Worm (Caenorhabditis elegans): ENCODE results near the gene F13A7.11.

F13A7.11 gene

ce11 chrV:16420696-16421095 is 25.6 kb upstream of the F13A7.11 start, which contains the start of gene srw-48:
Gene srw-48, plus strand, starts transcription at chrV:16420996.
- no peak for TF ChIP-seq pag-3 (tag; optimal IDR thresholded peaks at IDR 0.05; ENCODE audit: borderline replicate concordance, insufficient read depth)
- no peak for TF ChIP-seq egl-13 (tag; optimal IDR thresholded peaks at IDR 0.05)
- no peak for TF ChIP-seq egl-27 (tag; optimal IDR thresholded peaks at IDR 0.05)
- no peak for TF ChIP-seq nhr-19 (GFP tag; conservative IDR thresholded peaks at IDR 0.05)
- TF ChIP-seq efl-1 (optimal IDR thresholded peaks at IDR 0.05): no peak
- no peak for TF ChIP-seq efl-1 (GFP tag; optimal IDR thresholded peaks at IDR 0.05 in 1 of 2)

ce11 chrV:16419769-16420168 is 24.7 kb upstream of the F13A7.11 start, which contains the start of gene F26D2.16:
Gene F26D2.16, minus strand, starts transcription at chrV:16419869.
- TF ChIP-seq nhr-47 (tag; optimal IDR thresholded peaks at IDR 0.05): no peak
- TF ChIP-seq ces-1 (GFP tag; optimal IDR thresholded peaks at IDR 0.05): no peak
- TF ChIP-seq nhr-90 (tag; optimal IDR thresholded peaks at IDR 0.05; ENCODE audit: poor library complexity): no peak
- no peak for TF ChIP-seq ceh-63 (GFP tag; optimal IDR thresholded peaks at IDR 0.05)
- no peak for TF ChIP-seq unc-130 (tag; optimal IDR thresholded peaks at IDR 0.05)
- TF ChIP-seq aha-1 (tag; optimal IDR thresholded peaks at IDR 0.05): no peak
- TF ChIP-seq lin-14 (GFP tag; optimal IDR thresholded peaks at IDR 0.05): no peak
- no peak for TF ChIP-seq sup-37 (GFP tag; optimal IDR thresholded peaks at IDR 0.05)
- TF ChIP-seq C34B4.2 (tag; optimal IDR thresholded peaks at IDR 0.05): no peak
- no peak for TF ChIP-seq nhr-85 (tag)
- no peak for TF ChIP-seq lin-15B (tag; optimal IDR thresholded peaks at IDR 0.05)
- no peak for TF ChIP-seq nhr-28 (tag; optimal IDR thresholded peaks at IDR 0.05)
- TF ChIP-seq unc-98 (GFP tag; IDR thresholded peaks at IDR 0.05): no peak
- TF ChIP-seq lir-3 (tag; optimal IDR thresholded peaks at IDR 0.05; ENCODE audit: poor library complexity): no peak

ce11 chrV:16417014-16417413 is 21.9 kb upstream of the F13A7.11 start, which contains the start of gene str-55:
Gene str-55, minus strand, starts transcription at chrV:16417114.
- TF ChIP-seq nhr-71 (tag; optimal IDR thresholded peaks at IDR 0.05): no peak
- TF ChIP-seq rnt-1 (tag; optimal IDR thresholded peaks at IDR 0.05): no peak
- TF ChIP-seq blmp-1 (tag; optimal IDR thresholded peaks at IDR 0.05): no peak
- no peak for TF ChIP-seq pqm-1 (tag; optimal IDR thresholded peaks at IDR 0.05)
- no peak for TF ChIP-seq jun-1 (tag; optimal IDR thresholded peaks at IDR 0.05)
- no peak for TF ChIP-seq ets-5 (GFP tag; IDR thresholded peaks at IDR 0.05)
- no peak for TF ChIP-seq unc-30 (tag; optimal IDR thresholded peaks at IDR 0.05)
- no peak for TF ChIP-seq zag-1 (tag; optimal IDR thresholded peaks at IDR 0.05)

- TF ChIP-seq fkh-10 (GFP tag; optimal IDR thresholded peaks at IDR 0.05) (no peak), ztf-4 (tag; optimal IDR thresholded peaks at IDR 0.05) (no peak), ceh-88 (GFP tag; IDR thresholded peaks at IDR 0.05) (no peak), lir-3 (tag; optimal IDR thresholded peaks at IDR 0.05; ENCODE audit: poor library complexity) (no peak), C16A3.4 (tag; optimal IDR thresholded peaks at IDR 0.05) (no peak), efl-3 (GFP tag; optimal IDR thresholded peaks at IDR 0.05) (no peak), lin-13 (GFP tag; optimal IDR thresholded peaks at IDR 0.05) (no peak), nhr-237 (tag; optimal IDR thresholded peaks at IDR 0.05) (no peak), snu-23 (GFP tag; optimal IDR thresholded peaks at IDR 0.05) (no peak)
Measured at ce11 chrV:16410521-16410920, 15.4 kb upstream of the F13A7.11 start, which contains the start of gene srh-145. Gene srh-145, plus strand, starts transcription at chrV:16410713.

- TF ChIP-seq ceh-88 (GFP tag; IDR thresholded peaks at IDR 0.05) (no peak), unc-86 (tag; optimal IDR thresholded peaks at IDR 0.05) (no peak), lsy-2 (tag; optimal IDR thresholded peaks at IDR 0.05) (no peak), vab-15 (tag; optimal IDR thresholded peaks at IDR 0.05) (no peak), lin-15B (tag; optimal IDR thresholded peaks at IDR 0.05) (no peak), C04F5.9 (tag; optimal IDR thresholded peaks at IDR 0.05) (no peak), xbp-1 (tag; optimal IDR thresholded peaks at IDR 0.05) (no peak), snpc-4 (tag; optimal IDR thresholded peaks at IDR 0.05) (no peak), C16A3.4 (tag; optimal IDR thresholded peaks at IDR 0.05) (no peak), egl-27 (tag; optimal IDR thresholded peaks at IDR 0.05) (no peak), jun-1 (tag; optimal IDR thresholded peaks at IDR 0.05) (no peak), lin-14 (GFP tag; optimal IDR thresholded peaks at IDR 0.05) (no peak), hpl-2 (GFP tag; optimal IDR thresholded peaks at IDR 0.05) (no peak), Y116A8C.19 (tag; optimal IDR thresholded peaks at IDR 0.05; ENCODE audit: borderline replicate concordance) (no peak), fos-1 (tag; optimal IDR thresholded peaks at IDR 0.05) (no peak), isw-1 (GFP tag; IDR thresholded peaks at IDR 0.05) (no peak), C34B4.2 (tag; optimal IDR thresholded peaks at IDR 0.05) (no peak), ets-5 (GFP tag; IDR thresholded peaks at IDR 0.05) (no peak), ceh-82 (tag; optimal IDR thresholded peaks at IDR 0.05) (no peak), snu-23 (GFP tag; optimal IDR thresholded peaks at IDR 0.05) (no peak)
Measured at ce11 chrV:16407663-16408062, 12.6 kb upstream of the F13A7.11 start, which contains the start of gene F26D2.3. Gene F26D2.3, plus strand, starts transcription at chrV:16407963.

Data from whole organism, L1 larva.